Worm (Caenorhabditis elegans) whole organism, L4/young adult: ENCODE data around the gene tbx-32.

Experiments
- W03F9.2 ChIP-seq: fragments of 150-350 bp; optimal IDR thresholded peaks from 2 replicates; lab custom pipeline; 2014; ENCODE audit warnings: missing biosample characterization, missing genetic modification characterization
- dao-5 ChIP-seq: sonication (generic microtip); optimal IDR thresholded peaks from 2 replicates; lab custom pipeline; 2016; ENCODE audit warnings: missing genotype, missing genetic modification characterization, moderate library complexity, missing compliant biosample characterization
- him-1 ChIP-seq: sonication (generic microtip); optimal IDR thresholded peaks from 2 replicates; lab custom pipeline; 2016; ENCODE audit warnings: missing genotype, missing genetic modification reagents, missing genetic modification characterization, missing compliant biosample characterization

ce11 chrX:1630881-1631516, 24.3 kb upstream of the tbx-32 start, which contains the start of gene ZK380.2:
- TF ChIP-seq him-1 (tag; lab: Kevin White, UChicago) (no peak), W03F9.2 (tag; lab: Kevin White, UChicago) (no peak), dao-5 (tag; lab: Kevin White, UChicago) (no peak)
